Fruit fly (Drosophila melanogaster) whole organism, adult: ENCODE data around the gene Surf6.

Experiments used
- CG14711 ChIP-seq: fragments of 200-800 bp; sonication (Bioruptor generic); optimal IDR thresholded peaks from 2 replicates; lab custom pipeline; 2018; ENCODE audit warnings: missing biosample characterization, mild to moderate bottlenecking, missing genetic modification characterization, moderate library complexity
- CG33017 ChIP-seq: fragments of 200-800 bp; sonication (Bioruptor generic); optimal IDR thresholded peaks from 2 replicates; lab custom pipeline; 2018; ENCODE audit warnings: missing biosample characterization, mild to moderate bottlenecking, missing genetic modification characterization, moderate library complexity
- CG7101 ChIP-seq: fragments of 200-800 bp; sonication (Bioruptor generic); optimal IDR thresholded peaks from 2 replicates; lab custom pipeline; 2018; ENCODE audit warnings: missing biosample characterization, mild to moderate bottlenecking, missing genetic modification characterization, moderate library complexity
- Crg-1 ChIP-seq: fragments of 200-800 bp; sonication (Bioruptor generic); optimal IDR thresholded peaks from 2 replicates; lab custom pipeline; 2016; ENCODE audit warnings: missing biosample characterization, missing genetic modification characterization
- Hr96 ChIP-seq: fragments of 200-800 bp; sonication (Bioruptor generic); optimal IDR thresholded peaks from 2 replicates; lab custom pipeline; 2016; ENCODE audit warnings: missing biosample characterization, missing genetic modification characterization
- bab1 ChIP-seq: fragments of 200-800 bp; sonication (Bioruptor generic); optimal IDR thresholded peaks from 3 replicates; lab custom pipeline; 2019; ENCODE audit warnings: missing biosample characterization, mild to moderate bottlenecking, missing genetic modification characterization, moderate library complexity
- cic ChIP-seq: fragments of 200-800 bp; sonication (Bioruptor generic); optimal IDR thresholded peaks from 2 replicates; lab custom pipeline; 2017; ENCODE audit warnings: missing biosample characterization, mild to moderate bottlenecking, missing genetic modification characterization, moderate library complexity
- ovo ChIP-seq: fragments of 200-800 bp; sonication (Bioruptor generic); optimal IDR thresholded peaks from 2 replicates; lab custom pipeline; 2016; ENCODE audit warnings: missing biosample characterization, missing genetic modification characterization
- tj ChIP-seq: fragments of 200-800 bp; sonication (Bioruptor generic); optimal IDR thresholded peaks from 3 replicates; lab custom pipeline; 2017; ENCODE audit warnings: missing biosample characterization, mild to moderate bottlenecking, missing genetic modification characterization, moderate library complexity
- toe ChIP-seq: fragments of 200-800 bp; sonication (Bioruptor generic); optimal IDR thresholded peaks from 2 replicates; lab custom pipeline; 2016; ENCODE audit warnings: missing biosample characterization, missing genetic modification characterization

- TF ChIP-seq CG14711: peak; percentile 52
- peak; percentile 8 for TF ChIP-seq CG7101 (tag; lab: Kevin White, UChicago)
- no peak for TF ChIP-seq ovo (GFP tag; lab: Kevin White, UChicago)
- no peak for TF ChIP-seq toe (GFP tag; lab: Kevin White, UChicago)
- no peak for TF ChIP-seq bab1 (GFP tag; lab: Kevin White, UChicago)
- TF ChIP-seq Hr96 (GFP tag; lab: Kevin White, UChicago): no peak
- peak; percentile 15 for TF ChIP-seq CG33017 (tag; lab: Kevin White, UChicago)
- no peak for TF ChIP-seq tj
- no peak for TF ChIP-seq Crg-1
- no peak for TF ChIP-seq cic (GFP tag; lab: Kevin White, UChicago)
Observed at dm6 chr3R:19889603-19890187, 15.0 kb downstream of the Surf6 start.
